Worm (Caenorhabditis elegans) whole organism, L2 larva: ENCODE measurements around the gene Y97E10AR.1.

Experiments
- blmp-1 ChIP-seq: sonication (generic microtip); optimal IDR thresholded peaks from 2 replicates; lab custom pipeline; 2017; ENCODE audit warnings: missing genetic modification characterization, mild to moderate bottlenecking, missing compliant biosample characterization, antibody characterized with exemption, moderate library complexity; ENCODE audit not compliant: insufficient read depth
- fos-1 ChIP-seq: fragments of 150-350 bp; optimal IDR thresholded peaks from 2 replicates; lab custom pipeline; 2014; ENCODE audit warnings: missing biosample characterization, missing genetic modification characterization
- nhr-12 ChIP-seq: fragments of 150-350 bp; optimal IDR thresholded peaks from 2 replicates; lab custom pipeline; 2014; ENCODE audit warnings: missing biosample characterization, missing genetic modification characterization
- nhr-77 ChIP-seq: fragments of 150-350 bp; optimal IDR thresholded peaks from 2 replicates; lab custom pipeline; 2014; ENCODE audit warnings: missing biosample characterization, missing genetic modification characterization
- snpc-4 ChIP-seq: fragments of 150-350 bp; optimal IDR thresholded peaks from 2 replicates; lab custom pipeline; 2014; ENCODE audit warnings: missing biosample characterization, missing genetic modification characterization
- unc-39 ChIP-seq: fragments of 150-350 bp; optimal IDR thresholded peaks from 2 replicates; lab custom pipeline; 2014; ENCODE audit warnings: missing biosample characterization, missing genetic modification characterization

- TF ChIP-seq nhr-77 (tag; lab: Kevin White, UChicago) (no peak), blmp-1 (no peak), fos-1 (tag; lab: Kevin White, UChicago) (no peak), unc-39 (tag; lab: Kevin White, UChicago) (no peak), nhr-12 (tag; lab: Kevin White, UChicago) (no peak), snpc-4 (tag; lab: Kevin White, UChicago) (no peak)
Observed at ce11 chrV:7995165-7995564, 6.1 kb upstream of the Y97E10AR.1 start.
